Worm (Caenorhabditis elegans) whole organism, L1 larva: ENCODE measurements around the gene duxl-1.
"Not testable (repeated sequence)": the region's sequence is repeated elsewhere in the genome, so short reads cannot be mapped to it uniquely, and the experiment has no call there.

Experiments used
- C04F5.9 ChIP-seq: sonication (generic microtip); optimal IDR thresholded peaks from 2 replicates; lab custom pipeline; 2016; ENCODE audit warnings: missing genetic modification characterization, missing compliant biosample characterization
- F16B12.6 ChIP-seq: fragments of 150-350 bp; optimal IDR thresholded peaks from 2 replicates; lab custom pipeline; 2014; ENCODE audit warnings: missing biosample characterization, missing genetic modification characterization
- alr-1 ChIP-seq: fragments of 200-800 bp; sonication (Bioruptor generic); optimal IDR thresholded peaks from 2 replicates; lab custom pipeline; 2018; ENCODE audit warnings: borderline replicate concordance, mild to moderate bottlenecking, missing genetic modification characterization, missing compliant biosample characterization
- aly-2 ChIP-seq: fragments of 150-350 bp; optimal IDR thresholded peaks from 2 replicates; lab custom pipeline; 2014; ENCODE audit warnings: missing biosample characterization, missing genetic modification characterization
- ces-1 ChIP-seq: fragments of 150-350 bp; optimal IDR thresholded peaks from 2 replicates; lab custom pipeline; 2014; ENCODE audit warnings: missing biosample characterization, missing genetic modification reagents, missing genetic modification characterization
- dpl-1 ChIP-seq, 3 experiments: fragments of 150-350 bp in 2 of 3; sonication (generic microtip) in 1 of 3; optimal IDR thresholded peaks; 2 replicates each; lab custom pipeline; 2014 to 2017; ENCODE audit warnings: missing biosample characterization in 3 of 3, missing genetic modification characterization in 3 of 3, missing genetic modification reagents in 3 of 3
- hlh-17 ChIP-seq: fragments of 200-800 bp; sonication (Bioruptor generic); optimal IDR thresholded peaks from 2 replicates; lab custom pipeline; 2018; ENCODE audit warnings: missing genetic modification characterization, mild to moderate bottlenecking, missing compliant biosample characterization, moderate library complexity, borderline replicate concordance
- irx-1 ChIP-seq: sonication (generic microtip); optimal IDR thresholded peaks from 2 replicates; lab custom pipeline; 2016; ENCODE audit warnings: missing genetic modification characterization, missing compliant biosample characterization
- lin-13 ChIP-seq: fragments of 150-350 bp; optimal IDR thresholded peaks from 2 replicates; lab custom pipeline; 2014; ENCODE audit warnings: missing biosample characterization, missing genetic modification reagents, missing genetic modification characterization
- mdl-1 ChIP-seq, 2 experiments: fragments of 150-350 bp; optimal IDR thresholded peaks; 2 replicates each; lab custom pipeline; 2014 to 2017; ENCODE audit warnings: missing biosample characterization in 2 of 2, missing genetic modification characterization in 2 of 2, inconsistent platforms in 1 of 2
- nhr-47 ChIP-seq: sonication (generic microtip); optimal IDR thresholded peaks from 2 replicates; lab custom pipeline; 2016; ENCODE audit warnings: mild to moderate bottlenecking, missing genetic modification characterization, moderate library complexity, missing compliant biosample characterization
- pqm-1 ChIP-seq: sonication (generic microtip); optimal IDR thresholded peaks from 3 replicates; lab custom pipeline; 2017; ENCODE audit warnings: missing biosample characterization, missing genetic modification characterization
- sox-4 ChIP-seq: sonication (generic microtip); optimal IDR thresholded peaks from 2 replicates; lab custom pipeline; 2016; ENCODE audit warnings: missing genetic modification characterization, missing compliant biosample characterization
- unc-130 ChIP-seq: fragments of 150-350 bp; optimal IDR thresholded peaks from 2 replicates; lab custom pipeline; 2017; ENCODE audit warnings: missing biosample characterization, missing genetic modification characterization, inconsistent platforms

- TF ChIP-seq hlh-17 (GFP tag; lab: Kevin White, UChicago); F16B12.6 (tag; lab: Kevin White, UChicago); irx-1; aly-2 (tag; lab: Kevin White, UChicago); pqm-1 (tag; lab: Kevin White, UChicago); ces-1 (GFP tag; lab: Kevin White, UChicago); dpl-1 (GFP tag; optimal IDR thresholded peaks at IDR 0.05; lab: Kevin White, UChicago); mdl-1 (tag; optimal IDR thresholded peaks at IDR 0.05; lab: Kevin White, UChicago); alr-1 (tag; lab: Kevin White, UChicago); C04F5.9; unc-130; lin-13 (GFP tag; lab: Kevin White, UChicago); sox-4 (tag; lab: Kevin White, UChicago); nhr-47 (tag; lab: Kevin White, UChicago): not testable (repeated sequence)
Measured at ce11 chrII:1661300-1661838, 2.1 kb upstream of the duxl-1 start.
